Fruit fly (Drosophila melanogaster): ENCODE results near the gene CG31523.

dm6 chr3R:4458272-4458671 is 20.7 kb downstream of the CG31523 start:
- TF ChIP-seq D1 (tag; optimal IDR thresholded peaks at IDR 0.05): no peak
- TF ChIP-seq Pif1A (GFP tag; optimal IDR thresholded peaks at IDR 0.05): no peak
- TF ChIP-seq CG14655 (GFP tag; optimal IDR thresholded peaks at IDR 0.05): no peak
- no peak for TF ChIP-seq CG12605 (GFP tag; IDR thresholded peaks at IDR 0.05)
- TF ChIP-seq CG8301 (tag; optimal IDR thresholded peaks at IDR 0.05): no peak
- TF ChIP-seq CG13204 (GFP tag; optimal IDR thresholded peaks at IDR 0.05): no peak
- TF ChIP-seq CG34367 (tag; optimal IDR thresholded peaks at IDR 0.05): no peak
- no peak for TF ChIP-seq CG32121 (GFP tag; IDR thresholded peaks at IDR 0.05)
- TF ChIP-seq CG15710 (tag; optimal IDR thresholded peaks at IDR 0.05): no peak
- TF ChIP-seq rn (GFP tag; IDR thresholded peaks at IDR 0.05): no peak
- TF ChIP-seq CG10348 (GFP tag; IDR thresholded peaks at IDR 0.05): no peak
